Fruit fly (Drosophila melanogaster) whole organism, pupa: ENCODE measurements around the gene firl.

Source experiments
- CG14655 ChIP-seq: fragments of 200-800 bp; sonication (Bioruptor generic); optimal IDR thresholded peaks from 3 replicates; lab custom pipeline; 2017; ENCODE audit warnings: mild to moderate bottlenecking, missing biosample characterization, missing genetic modification reagents, missing genetic modification characterization
- CG17806 ChIP-seq: fragments of 200-800 bp; sonication (Bioruptor generic); optimal IDR thresholded peaks from 2 replicates; lab custom pipeline; 2018; ENCODE audit warnings: missing biosample characterization, mild to moderate bottlenecking, missing genetic modification characterization, moderate library complexity
- CG4496 ChIP-seq: fragments of 200-800 bp; sonication (Bioruptor generic); IDR thresholded peaks from 3 replicates; pipeline ENCODE4 v1.3.6; 2022; ENCODE audit warnings: missing biosample characterization, missing genetic modification characterization
- CG8301 ChIP-seq: fragments of 200-800 bp; sonication (Bioruptor generic); optimal IDR thresholded peaks from 2 replicates; lab custom pipeline; 2018; ENCODE audit warnings: missing biosample characterization, mild to moderate bottlenecking, missing genetic modification characterization
- D1 ChIP-seq: fragments of 200-800 bp; sonication (Bioruptor generic); optimal IDR thresholded peaks from 2 replicates; lab custom pipeline; 2018; ENCODE audit warnings: missing biosample characterization, mild to moderate bottlenecking, missing genetic modification characterization, moderate library complexity
- EcR ChIP-seq: fragments of 200-800 bp; sonication (Bioruptor generic); optimal IDR thresholded peaks from 3 replicates; lab custom pipeline; 2019; ENCODE audit warnings: missing biosample characterization, missing genetic modification characterization, mild to moderate bottlenecking, moderate library complexity, missing genetic modification reagents
- Pif1B ChIP-seq: fragments of 200-800 bp; sonication (Bioruptor generic); optimal IDR thresholded peaks from 3 replicates; lab custom pipeline; 2016; ENCODE audit warnings: missing biosample characterization, missing genetic modification characterization
- fd96Ca ChIP-seq: fragments of 200-800 bp; sonication (Bioruptor generic); IDR thresholded peaks from 3 replicates; pipeline ENCODE4 v1.3.6; 2022; ENCODE audit warnings: missing biosample characterization, missing genetic modification characterization

DNA sequence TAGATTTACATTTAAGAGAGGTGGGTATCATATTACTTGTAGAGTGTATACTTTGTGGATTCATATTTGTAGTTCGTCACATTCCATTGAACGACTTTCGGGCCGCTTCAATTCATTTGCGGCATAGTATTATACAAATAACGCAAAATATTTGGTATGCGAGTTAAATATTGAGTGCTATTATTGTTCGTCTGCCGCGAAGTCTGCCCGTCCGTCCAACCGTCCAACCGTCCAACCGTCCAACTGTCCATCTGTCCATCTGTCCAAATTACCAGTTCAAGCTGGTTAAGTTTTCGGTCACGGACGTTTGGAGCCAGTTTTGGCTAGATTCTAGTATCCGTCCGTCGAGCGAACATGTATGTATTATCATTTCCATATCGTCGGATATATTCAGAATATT is 42.5 kb downstream of the firl start:
- TF ChIP-seq fd96Ca (GFP tag; lab: Robert Waterston, UW) (no peak), CG14655 (GFP tag; lab: Kevin White, UChicago) (no peak), EcR (GFP tag; lab: Kevin White, UChicago) (no peak), Pif1B (GFP tag; lab: Kevin White, UChicago) (no peak), CG8301 (tag; lab: Kevin White, UChicago) (no peak), CG17806 (tag; lab: Kevin White, UChicago) (no peak), D1 (tag; lab: Kevin White, UChicago) (no peak), CG4496 (no peak)
